Fruit fly (Drosophila melanogaster) whole organism, embryonic: Measurements from ENCODE around the gene CG34269.

Source experiments
- Aef1 ChIP-seq: fragments of 200-800 bp; sonication (Bioruptor generic); IDR thresholded peaks from 3 replicates; pipeline ENCODE4 v1.3.6; 2022; ENCODE audit warnings: missing biosample characterization, missing genetic modification characterization
- BEAF-32 ChIP-seq: fragments of 200-800 bp; sonication (Bioruptor generic); optimal IDR thresholded peaks from 3 replicates; lab custom pipeline; 2017; ENCODE audit warnings: missing biosample characterization, missing genetic modification characterization, mild to moderate bottlenecking, moderate library complexity, missing genetic modification reagents
- Bteb2 ChIP-seq: fragments of 200-800 bp; sonication (Bioruptor generic); optimal IDR thresholded peaks from 2 replicates; lab custom pipeline; 2016; ENCODE audit warnings: missing biosample characterization, missing genetic modification characterization
- CG11504 ChIP-seq: fragments of 200-800 bp; sonication (Bioruptor generic); optimal IDR thresholded peaks from 3 replicates; lab custom pipeline; 2019; ENCODE audit warnings: missing biosample characterization, mild to moderate bottlenecking, missing genetic modification characterization, moderate library complexity
- CG12744 ChIP-seq: fragments of 200-800 bp; sonication (Bioruptor generic); optimal IDR thresholded peaks from 2 replicates; lab custom pipeline; 2016; ENCODE audit warnings: missing biosample characterization, missing genetic modification characterization
- CG15696 ChIP-seq: fragments of 200-800 bp; sonication (Bioruptor generic); optimal IDR thresholded peaks from 2 replicates; lab custom pipeline; 2019; ENCODE audit warnings: missing biosample characterization, mild to moderate bottlenecking, missing genetic modification characterization, moderate library complexity
- CG16779 ChIP-seq: fragments of 200-800 bp; sonication (Bioruptor generic); IDR thresholded peaks from 2 replicates; pipeline ENCODE4 v1.3.6; 2022; ENCODE audit warnings: missing biosample characterization, missing genetic modification characterization
- CG17186 ChIP-seq: fragments of 200-800 bp; sonication (Bioruptor generic); optimal IDR thresholded peaks from 3 replicates; lab custom pipeline; 2017; ENCODE audit warnings: missing biosample characterization, missing genetic modification reagents, missing genetic modification characterization
- CG17328 ChIP-seq: fragments of 200-800 bp; sonication (Bioruptor generic); IDR thresholded peaks from 2 replicates; pipeline ENCODE4 v1.3.6; 2022; ENCODE audit warnings: missing biosample characterization, missing genetic modification characterization
- CG17359 ChIP-seq: fragments of 200-800 bp; sonication (Bioruptor generic); optimal IDR thresholded peaks from 3 replicates; lab custom pipeline; 2018; ENCODE audit warnings: missing biosample characterization, mild to moderate bottlenecking, missing genetic modification characterization, moderate library complexity
- CG17385 ChIP-seq: fragments of 200-800 bp; sonication (Bioruptor generic); optimal IDR thresholded peaks from 3 replicates; lab custom pipeline; 2018; ENCODE audit warnings: missing biosample characterization, mild to moderate bottlenecking, missing genetic modification characterization
- CG17829 ChIP-seq: fragments of 200-800 bp; optimal IDR thresholded peaks from 2 replicates; lab custom pipeline; 2019; ENCODE audit warnings: missing biosample characterization, mild to moderate bottlenecking, missing genetic modification characterization, moderate library complexity
- CG1832 ChIP-seq: fragments of 200-800 bp; sonication (Bioruptor generic); optimal IDR thresholded peaks from 2 replicates; lab custom pipeline; 2017; ENCODE audit warnings: missing biosample characterization, mild to moderate bottlenecking, missing genetic modification characterization, inconsistent platforms
- CG18476 ChIP-seq: fragments of 200-800 bp; sonication (Bioruptor generic); optimal IDR thresholded peaks from 2 replicates; lab custom pipeline; 2016; ENCODE audit warnings: missing biosample characterization, mild to moderate bottlenecking, missing genetic modification characterization
- CG18764 ChIP-seq: fragments of 200-800 bp; sonication (Bioruptor generic); optimal IDR thresholded peaks from 3 replicates; lab custom pipeline; 2016; ENCODE audit warnings: missing biosample characterization, missing genetic modification characterization
- CG30431 ChIP-seq: fragments of 200-800 bp; sonication (Bioruptor generic); optimal IDR thresholded peaks from 2 replicates; lab custom pipeline; 2017; ENCODE audit warnings: missing biosample characterization, missing genetic modification characterization
- CG3407 ChIP-seq: fragments of 200-800 bp; sonication (Bioruptor generic); optimal IDR thresholded peaks from 2 replicates; lab custom pipeline; 2018; ENCODE audit warnings: missing biosample characterization, mild to moderate bottlenecking, missing genetic modification characterization
- CG3838 ChIP-seq: fragments of 200-800 bp; sonication (Bioruptor generic); optimal IDR thresholded peaks from 3 replicates; lab custom pipeline; 2016; ENCODE audit warnings: missing biosample characterization, missing genetic modification characterization
- CG4282 ChIP-seq: fragments of 200-800 bp; sonication (Bioruptor generic); optimal IDR thresholded peaks from 2 replicates; lab custom pipeline; 2016; ENCODE audit warnings: missing biosample characterization, missing genetic modification characterization
- CG43689 ChIP-seq: fragments of 200-800 bp; sonication (Bioruptor generic); IDR thresholded peaks from 2 replicates; pipeline ENCODE4 v1.3.6; 2022; ENCODE audit warnings: missing biosample characterization, missing genetic modification characterization
- CG4854 ChIP-seq: fragments of 200-800 bp; sonication (Bioruptor generic); optimal IDR thresholded peaks from 2 replicates; lab custom pipeline; 2016; ENCODE audit warnings: missing biosample characterization, missing genetic modification characterization, inconsistent platforms
- CG6272 ChIP-seq: fragments of 200-800 bp; sonication (Bioruptor generic); IDR thresholded peaks from 2 replicates; pipeline ENCODE4 v1.3.6; 2022; ENCODE audit warnings: missing biosample characterization, missing genetic modification characterization
- CG8478 ChIP-seq: fragments of >200 bp; optimal IDR thresholded peaks from 2 replicates; lab custom pipeline; 2018
- Camta ChIP-seq: fragments of 200-800 bp; sonication (Bioruptor generic); optimal IDR thresholded peaks from 2 replicates; lab custom pipeline; 2016; ENCODE audit warnings: missing biosample characterization, missing genetic modification characterization
- Dbx ChIP-seq: fragments of 200-800 bp; sonication (Bioruptor generic); IDR thresholded peaks from 3 replicates; pipeline ENCODE4 v1.3.6; 2022; ENCODE audit warnings: missing biosample characterization, missing genetic modification characterization
- Fer2 ChIP-seq: fragments of 200-800 bp; sonication (Bioruptor generic); optimal IDR thresholded peaks from 2 replicates; lab custom pipeline; 2018; ENCODE audit warnings: missing biosample characterization, mild to moderate bottlenecking, missing genetic modification characterization, moderate library complexity
- HHEX ChIP-seq: fragments of 200-800 bp; sonication (Bioruptor generic); optimal IDR thresholded peaks from 3 replicates; lab custom pipeline; 2017; ENCODE audit warnings: missing biosample characterization, mild to moderate bottlenecking, missing genetic modification characterization, missing genetic modification reagents
- Hr39 ChIP-seq: fragments of >200 bp; optimal IDR thresholded peaks from 2 replicates; lab custom pipeline; 2017
- Lpt ChIP-seq: fragments of >200 bp; optimal IDR thresholded peaks from 2 replicates; lab custom pipeline; 2018; ENCODE audit warnings: missing biosample characterization, missing genetic modification characterization
- Nf-YC ChIP-seq: fragments of 200-800 bp; optimal IDR thresholded peaks from 3 replicates; lab custom pipeline; 2019; ENCODE audit warnings: missing biosample characterization, mild to moderate bottlenecking, missing genetic modification characterization, moderate library complexity
- Oli ChIP-seq: fragments of 200-800 bp; sonication (Bioruptor generic); optimal IDR thresholded peaks from 2 replicates; lab custom pipeline; 2018; ENCODE audit warnings: missing biosample characterization, mild to moderate bottlenecking, missing genetic modification characterization, moderate library complexity
- PHDP ChIP-seq: fragments of 200-800 bp; sonication (Bioruptor generic); optimal IDR thresholded peaks from 3 replicates; lab custom pipeline; 2018; ENCODE audit warnings: missing biosample characterization, mild to moderate bottlenecking, missing genetic modification characterization, moderate library complexity
- Ptx1 ChIP-seq: fragments of 200-800 bp; sonication (Bioruptor generic); IDR thresholded peaks from 2 replicates; pipeline ENCODE4 v1.3.6; 2022; ENCODE audit warnings: missing biosample characterization, missing genetic modification characterization
- Trl ChIP-seq, 3 experiments: fragments of >200 bp in 2 of 3; fragments of 200-800 bp in 1 of 3; sonication (Bioruptor generic) in 1 of 3; optimal IDR thresholded peaks; 2 replicates in 1 of 3; 3 replicates in 2 of 3; lab custom pipeline; 2016 to 2017; ENCODE audit warnings: missing biosample characterization in 1 of 3, missing genetic modification characterization in 1 of 3
- az2 ChIP-seq: fragments of 200-800 bp; sonication (Bioruptor generic); optimal IDR thresholded peaks from 3 replicates; lab custom pipeline; 2016; ENCODE audit warnings: missing biosample characterization, missing genetic modification characterization
- bcd ChIP-seq: fragments of 200-800 bp; sonication (Bioruptor generic); optimal IDR thresholded peaks from 2 replicates; lab custom pipeline; 2017; ENCODE audit warnings: missing biosample characterization, mild to moderate bottlenecking, missing genetic modification characterization
- corto ChIP-seq: fragments of 200-800 bp; sonication (Bioruptor generic); optimal IDR thresholded peaks from 2 replicates; lab custom pipeline; 2016; ENCODE audit warnings: missing biosample characterization, mild to moderate bottlenecking, missing genetic modification characterization, moderate library complexity
- exex ChIP-seq: fragments of 200-800 bp; sonication (Bioruptor generic); optimal IDR thresholded peaks from 4 replicates; lab custom pipeline; 2018; ENCODE audit warnings: missing biosample characterization, mild to moderate bottlenecking, missing genetic modification characterization, moderate library complexity
- fd102C ChIP-seq: fragments of 200-800 bp; sonication (Bioruptor generic); optimal IDR thresholded peaks from 2 replicates; lab custom pipeline; 2018; ENCODE audit warnings: missing biosample characterization, mild to moderate bottlenecking, missing genetic modification characterization, moderate library complexity
- gfzf ChIP-seq: fragments of 200-800 bp; sonication (Bioruptor generic); optimal IDR thresholded peaks from 2 replicates; lab custom pipeline; 2016; ENCODE audit warnings: missing biosample characterization, mild to moderate bottlenecking, missing genetic modification characterization, moderate library complexity
- grau ChIP-seq: fragments of 200-800 bp; optimal IDR thresholded peaks from 3 replicates; lab custom pipeline; 2019; ENCODE audit warnings: missing biosample characterization, mild to moderate bottlenecking, missing genetic modification characterization, moderate library complexity
- lola ChIP-seq, 3 experiments: fragments of >200 bp in 2 of 3; fragments of 200-800 bp in 1 of 3; sonication (Bioruptor generic) in 1 of 3; optimal IDR thresholded peaks; 2 replicates each; lab custom pipeline; 2017 to 2019; ENCODE audit warnings: missing biosample characterization in 3 of 3, missing genetic modification characterization in 3 of 3, mild to moderate bottlenecking in 1 of 3, moderate library complexity in 1 of 3
- pita ChIP-seq: fragments of 200-800 bp; sonication (Bioruptor generic); optimal IDR thresholded peaks from 2 replicates; lab custom pipeline; 2017; ENCODE audit warnings: missing biosample characterization, mild to moderate bottlenecking, missing genetic modification characterization
- repo ChIP-seq: fragments of 200-800 bp; sonication (Bioruptor generic); optimal IDR thresholded peaks from 2 replicates; lab custom pipeline; 2016; ENCODE audit warnings: missing biosample characterization, missing genetic modification characterization
- row ChIP-seq: fragments of 200-800 bp; sonication (Bioruptor generic); IDR thresholded peaks from 3 replicates; pipeline ENCODE4 v1.3.6; 2022; ENCODE audit warnings: missing biosample characterization, missing genetic modification characterization
- slou ChIP-seq: fragments of 200-800 bp; sonication (Bioruptor generic); optimal IDR thresholded peaks from 3 replicates; lab custom pipeline; 2016; ENCODE audit warnings: missing biosample characterization, missing genetic modification characterization
- so ChIP-seq: fragments of 200-800 bp; sonication (Bioruptor generic); IDR thresholded peaks from 3 replicates; pipeline ENCODE4 v1.3.6; 2022; ENCODE audit warnings: missing biosample characterization, missing genetic modification characterization
- ssp ChIP-seq: fragments of 200-800 bp; sonication (Bioruptor generic); IDR thresholded peaks from 2 replicates; pipeline ENCODE4 v1.3.6; 2022; ENCODE audit warnings: missing biosample characterization, missing genetic modification characterization
- unc-4 ChIP-seq: fragments of 200-800 bp; sonication (Bioruptor generic); IDR thresholded peaks from 2 replicates; pipeline ENCODE4 v1.3.6; 2022; ENCODE audit warnings: missing biosample characterization, missing genetic modification characterization; ENCODE audit not compliant: partially characterized antibody

The CG34269 gene

dm6 chr3L:542863-543635 is 14.9 kb downstream of the CG34269 start, which contains the start of the genes Cypl and Hipk (continued):
- TF ChIP-seq az2 (GFP tag; lab: Kevin White, UChicago) (no peak), CG17385 (peak; percentile 99), exex (peak; percentile 52), Trl (optimal IDR thresholded peaks at IDR 0.05; lab: Kevin White, UChicago) (peak; percentile 90 to 99), Trl (GFP tag; optimal IDR thresholded peaks at IDR 0.05; lab: Kevin White, UChicago) (peak; percentile 42), pita (no peak), ssp (GFP tag; lab: Robert Waterston, UW) (peak; percentile 26; the same call in 1 of the 2 replicates), BEAF-32 (GFP tag; lab: Kevin White, UChicago) (peak; percentile 55), so (0 out of 3 replicates have a peak, but pooled peaks have one; percentile 36), HHEX (peak; percentile 12), grau (tag; lab: Kevin White, UChicago) (peak; percentile 16), Ptx1 (GFP tag; lab: Robert Waterston, UW) (no peak), bcd (GFP tag; lab: Kevin White, UChicago) (peak; percentile 0), Bteb2 (GFP tag; lab: Kevin White, UChicago) (peak; percentile 15), CG16779 (GFP tag; lab: Robert Waterston, UW) (0 out of 2 replicates have a peak, but pooled peaks have one; percentile 43), fd102C (GFP tag; lab: Kevin White, UChicago) (no peak), CG30431 (no peak), CG18764 (GFP tag; lab: Kevin White, UChicago) (no peak), CG15696 (tag; lab: Kevin White, UChicago) (peak; percentile 18), Oli (tag; lab: Kevin White, UChicago) (no peak), CG4854 (GFP tag; lab: Kevin White, UChicago) (peak; percentile 19), PHDP (tag; lab: Kevin White, UChicago) (peak; percentile 26), gfzf (peak; percentile 97), CG17186 (peak; percentile 37), CG4282 (GFP tag; lab: Kevin White, UChicago) (no peak), CG6272 (GFP tag; lab: Robert Waterston, UW) (no peak), Camta (GFP tag; lab: Kevin White, UChicago) (no peak), CG3407 (peak; percentile 14), unc-4 (GFP tag; lab: Robert Waterston, UW) (peak; percentile 46; the same call in 1 of the 2 replicates), Hr39 (lab: Kevin White, UChicago) (no peak), CG3838 (GFP tag; lab: Kevin White, UChicago) (peak; percentile 33), Dbx (GFP tag; lab: Robert Waterston, UW) (no peak; the same call in 2 of the 3 replicates), Lpt (GFP tag; lab: Kevin White, UChicago) (no peak), CG17359 (tag; lab: Kevin White, UChicago) (peak; percentile 5), CG8478 (peak; percentile 49), CG17829 (tag; lab: Kevin White, UChicago) (peak; percentile 39), CG12744 (GFP tag; lab: Kevin White, UChicago) (no peak), CG17328 (GFP tag; lab: Robert Waterston, UW) (0 out of 2 replicates have a peak, but pooled peaks have one; percentile 16), repo (GFP tag; lab: Kevin White, UChicago) (peak; percentile 45), lola (GFP tag; optimal IDR thresholded peaks at IDR 0.05; lab: Kevin White, UChicago) (no peak), row (peak; percentile 52), corto (peak; percentile 47), CG11504 (tag; lab: Kevin White, UChicago) (peak; percentile 54), Fer2 (tag; lab: Kevin White, UChicago) (no peak), slou (GFP tag; lab: Kevin White, UChicago) (no peak), Nf-YC (tag; lab: Kevin White, UChicago) (peak; percentile 47), CG1832 (GFP tag; lab: Kevin White, UChicago) (peak; percentile 40), CG18476 (GFP tag; lab: Kevin White, UChicago) (peak; percentile 30), CG43689 (no peak), Aef1 (no peak)
